Worm (Caenorhabditis elegans): Measurements from ENCODE around the gene ZK105.3.

Gene ZK105.3

DNA sequence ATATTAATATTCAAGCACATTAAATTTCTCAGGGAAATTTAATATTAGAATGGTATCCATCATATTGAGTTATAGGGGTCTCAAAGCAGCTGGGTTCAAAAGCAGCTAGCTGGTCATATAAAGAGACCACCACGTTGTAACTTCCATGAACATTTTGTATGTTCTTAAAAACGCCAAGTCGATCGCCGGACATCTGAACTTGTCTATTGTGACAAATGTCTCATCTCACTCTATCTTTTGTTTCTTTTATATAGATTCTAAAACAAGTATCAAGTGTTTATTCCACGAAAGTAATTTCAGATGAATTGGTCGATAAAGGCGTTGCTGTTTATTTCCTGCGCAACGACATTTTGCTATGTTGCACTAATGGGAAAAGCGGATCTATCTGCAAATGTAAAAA is at the start of gene ZK105.3:
ZK105.3 (plus strand) TSS at position 301 of the 400 bp plus-strand sequence.
- TF ChIP-seq tbx-8 (GFP tag; optimal IDR thresholded peaks at IDR 0.05) (no peak), cnd-1 (tag; optimal IDR thresholded peaks at IDR 0.05) (no peak), nhr-76 (tag; optimal IDR thresholded peaks at IDR 0.05) (no peak), snpc-4 (tag; optimal IDR thresholded peaks at IDR 0.05) (no peak), unc-120 (tag; optimal IDR thresholded peaks at IDR 0.05; ENCODE audit: poor library complexity, severe bottlenecking) (no peak), M03D4.4 (tag; optimal IDR thresholded peaks at IDR 0.05) (no peak)

ce11 chrV:7647147-7647546 is 49.8 kb upstream of the ZK105.3 start:
- TF ChIP-seq cnd-1 (tag; optimal IDR thresholded peaks at IDR 0.05) (no peak), unc-62 (GFP tag; optimal IDR thresholded peaks at IDR 0.05) (no peak), snpc-4 (tag; optimal IDR thresholded peaks at IDR 0.05) (no peak), ham-2 (GFP tag; optimal IDR thresholded peaks at IDR 0.05) (no peak), pha-4 (tag; optimal IDR thresholded peaks at IDR 0.05) (no peak), mls-2 (tag; optimal IDR thresholded peaks at IDR 0.05) (no peak)

ce11 chrV:7649963-7650362 is 47.0 kb upstream of the ZK105.3 start:
- no peak for TF ChIP-seq unc-62 (GFP tag; optimal IDR thresholded peaks at IDR 0.05)
- no peak for TF ChIP-seq ham-2 (GFP tag; optimal IDR thresholded peaks at IDR 0.05)
- no peak for TF ChIP-seq ceh-39 (tag; optimal IDR thresholded peaks at IDR 0.05)
- no peak for TF ChIP-seq lin-13 (tag; optimal IDR thresholded peaks at IDR 0.05)
- no peak for TF ChIP-seq snpc-4 (tag; optimal IDR thresholded peaks at IDR 0.05)
- TF ChIP-seq elt-3 (tag; optimal IDR thresholded peaks at IDR 0.05): no peak
- no peak for TF ChIP-seq nhr-12 (tag; optimal IDR thresholded peaks at IDR 0.05)
- no peak for TF ChIP-seq mep-1 (tag; optimal IDR thresholded peaks at IDR 0.05)
- no peak for TF ChIP-seq elt-1 (tag; optimal IDR thresholded peaks at IDR 0.05; ENCODE audit: borderline replicate concordance, insufficient read depth)
- no peak for TF ChIP-seq unc-39 (tag; optimal IDR thresholded peaks at IDR 0.05)
- no peak for TF ChIP-seq mls-2 (tag; optimal IDR thresholded peaks at IDR 0.05)
- no peak for TF ChIP-seq nhr-2 (tag; optimal IDR thresholded peaks at IDR 0.05)
- TF ChIP-seq drap-1 (GFP tag; optimal IDR thresholded peaks at IDR 0.05): no peak
- no peak for TF ChIP-seq nhr-76 (tag; optimal IDR thresholded peaks at IDR 0.05)
- no peak for TF ChIP-seq tbx-8 (GFP tag; optimal IDR thresholded peaks at IDR 0.05)

- TF ChIP-seq ces-1 (GFP tag; optimal IDR thresholded peaks at IDR 0.05) (no peak), mls-2 (tag; optimal IDR thresholded peaks at IDR 0.05) (no peak), elt-1 (tag; optimal IDR thresholded peaks at IDR 0.05; ENCODE audit: borderline replicate concordance, insufficient read depth) (no peak), cnd-1 (tag; optimal IDR thresholded peaks at IDR 0.05) (no peak), lin-13 (tag; optimal IDR thresholded peaks at IDR 0.05) (no peak), nhr-12 (tag; optimal IDR thresholded peaks at IDR 0.05) (no peak), mab-5 (tag; optimal IDR thresholded peaks at IDR 0.05) (no peak), snpc-4 (tag; optimal IDR thresholded peaks at IDR 0.05) (no peak)
Measured at ce11 chrV:7651757-7652156, 45.2 kb upstream of the ZK105.3 start, which contains the start of gene srh-234. TSS of gene srh-234 (minus strand) at chrV:7651857.

- TF ChIP-seq tbx-8 (GFP tag; optimal IDR thresholded peaks at IDR 0.05) (no peak), lin-32 (GFP tag; optimal IDR thresholded peaks at IDR 0.05) (no peak), mab-5 (tag; optimal IDR thresholded peaks at IDR 0.05) (no peak), nhr-28 (tag; optimal IDR thresholded peaks at IDR 0.05) (no peak), unc-62 (GFP tag; optimal IDR thresholded peaks at IDR 0.05) (no peak), unc-120 (tag; optimal IDR thresholded peaks at IDR 0.05; ENCODE audit: poor library complexity, severe bottlenecking) (no peak), ham-2 (GFP tag; optimal IDR thresholded peaks at IDR 0.05) (no peak), hlh-1 (tag; optimal IDR thresholded peaks at IDR 0.05) (no peak), nhr-76 (tag; optimal IDR thresholded peaks at IDR 0.05) (no peak), ztf-11 (tag; optimal IDR thresholded peaks at IDR 0.05) (no peak), blmp-1 (tag; optimal IDR thresholded peaks at IDR 0.05) (no peak), ceh-39 (tag; optimal IDR thresholded peaks at IDR 0.05) (no peak), zip-8 (tag; optimal IDR thresholded peaks at IDR 0.05) (no peak), ceh-83 (GFP tag; optimal IDR thresholded peaks at IDR 0.05) (no peak), mep-1 (tag; optimal IDR thresholded peaks at IDR 0.05) (no peak), pha-4 (tag; optimal IDR thresholded peaks at IDR 0.05) (no peak), ces-1 (GFP tag; optimal IDR thresholded peaks at IDR 0.05) (no peak), bed-3 (GFP tag; optimal IDR thresholded peaks at IDR 0.05) (no peak), unc-39 (tag; optimal IDR thresholded peaks at IDR 0.05) (no peak), sem-2 (GFP tag; optimal IDR thresholded peaks at IDR 0.05) (no peak)
Measured at ce11 chrV:7653567-7653966, 43.4 kb upstream of the ZK105.3 start, which contains the start of gene srh-200. TSS of gene srh-200 (minus strand) at chrV:7653667.
